Fruit fly (Drosophila melanogaster) whole organism, embryonic: Measurements from ENCODE around the gene CG13622.

Experiments used
- B-H1 ChIP-seq: fragments of 200-800 bp; sonication (Bioruptor generic); IDR thresholded peaks from 3 replicates; pipeline ENCODE4 v1.3.6; 2022; ENCODE audit warnings: missing biosample characterization, missing genetic modification characterization
- B-H2 ChIP-seq: fragments of 200-800 bp; sonication (Bioruptor generic); optimal IDR thresholded peaks from 2 replicates; lab custom pipeline; 2018; ENCODE audit warnings: missing biosample characterization, mild to moderate bottlenecking, missing genetic modification characterization
- CG10147 ChIP-seq: fragments of 200-800 bp; sonication (Bioruptor generic); optimal IDR thresholded peaks from 2 replicates; lab custom pipeline; 2019; ENCODE audit warnings: missing biosample characterization, mild to moderate bottlenecking, missing genetic modification characterization, moderate library complexity
- CG10979 ChIP-seq: fragments of 200-800 bp; sonication (Bioruptor generic); optimal IDR thresholded peaks from 2 replicates; lab custom pipeline; 2018; ENCODE audit warnings: missing biosample characterization, mild to moderate bottlenecking, missing genetic modification characterization, moderate library complexity
- CG11093 ChIP-seq: fragments of 200-800 bp; sonication (Bioruptor generic); IDR thresholded peaks from 3 replicates; pipeline ENCODE4 v1.3.6; 2022; ENCODE audit warnings: missing biosample characterization, missing genetic modification characterization
- CG11504 ChIP-seq: fragments of 200-800 bp; sonication (Bioruptor generic); optimal IDR thresholded peaks from 3 replicates; lab custom pipeline; 2019; ENCODE audit warnings: missing biosample characterization, mild to moderate bottlenecking, missing genetic modification characterization, moderate library complexity
- CG12104 ChIP-seq: fragments of 200-800 bp; sonication (Bioruptor generic); optimal IDR thresholded peaks from 3 replicates; lab custom pipeline; 2016; ENCODE audit warnings: missing biosample characterization, missing genetic modification characterization
- CG1233 ChIP-seq: fragments of 200-800 bp; sonication (Bioruptor generic); optimal IDR thresholded peaks from 4 replicates; lab custom pipeline; 2018; ENCODE audit warnings: missing biosample characterization, mild to moderate bottlenecking, missing genetic modification characterization
- CG12769 ChIP-seq: fragments of 200-800 bp; sonication (Bioruptor generic); optimal IDR thresholded peaks from 2 replicates; lab custom pipeline; 2019; ENCODE audit warnings: missing biosample characterization, mild to moderate bottlenecking, missing genetic modification characterization, moderate library complexity
- CG1529 ChIP-seq: fragments of 200-800 bp; sonication (Bioruptor generic); optimal IDR thresholded peaks from 3 replicates; lab custom pipeline; 2018; ENCODE audit warnings: missing biosample characterization, missing genetic modification characterization
- CG1602 ChIP-seq: fragments of 200-800 bp; sonication (Bioruptor generic); optimal IDR thresholded peaks from 3 replicates; lab custom pipeline; 2016; ENCODE audit warnings: missing biosample characterization, missing genetic modification characterization
- CG17328 ChIP-seq: fragments of 200-800 bp; sonication (Bioruptor generic); IDR thresholded peaks from 2 replicates; pipeline ENCODE4 v1.3.6; 2022; ENCODE audit warnings: missing biosample characterization, missing genetic modification characterization
- CG17912 ChIP-seq: fragments of 200-800 bp; sonication (Bioruptor generic); optimal IDR thresholded peaks from 2 replicates; lab custom pipeline; 2018; ENCODE audit warnings: missing biosample characterization, mild to moderate bottlenecking, missing genetic modification characterization
- CG18764 ChIP-seq: fragments of 200-800 bp; sonication (Bioruptor generic); optimal IDR thresholded peaks from 3 replicates; lab custom pipeline; 2016; ENCODE audit warnings: missing biosample characterization, missing genetic modification characterization
- CG2202 ChIP-seq: fragments of 200-800 bp; sonication (Bioruptor generic); optimal IDR thresholded peaks from 2 replicates; lab custom pipeline; 2018; ENCODE audit warnings: missing biosample characterization, mild to moderate bottlenecking, missing genetic modification characterization
- CG3065 ChIP-seq: fragments of 200-800 bp; sonication (Bioruptor generic); optimal IDR thresholded peaks from 2 replicates; lab custom pipeline; 2016; ENCODE audit warnings: missing biosample characterization, missing genetic modification characterization
- CG33557 ChIP-seq: fragments of 200-800 bp; sonication (Bioruptor generic); optimal IDR thresholded peaks from 2 replicates; lab custom pipeline; 2019; ENCODE audit warnings: missing biosample characterization, mild to moderate bottlenecking, missing genetic modification characterization, moderate library complexity
- CG4424 ChIP-seq: fragments of 200-800 bp; sonication (Bioruptor generic); optimal IDR thresholded peaks from 3 replicates; lab custom pipeline; 2016; ENCODE audit warnings: missing biosample characterization, missing genetic modification characterization
- CG4854 ChIP-seq: fragments of 200-800 bp; sonication (Bioruptor generic); optimal IDR thresholded peaks from 2 replicates; lab custom pipeline; 2016; ENCODE audit warnings: missing biosample characterization, missing genetic modification characterization, inconsistent platforms
- CG7357 ChIP-seq: fragments of 200-800 bp; sonication (Bioruptor generic); IDR thresholded peaks from 3 replicates; pipeline ENCODE4 v1.3.6; 2022; ENCODE audit warnings: missing biosample characterization, missing genetic modification characterization
- CG8089 ChIP-seq: fragments of 200-800 bp; sonication (Bioruptor generic); optimal IDR thresholded peaks from 3 replicates; lab custom pipeline; 2016; ENCODE audit warnings: missing biosample characterization, missing genetic modification characterization
- CG8924 ChIP-seq: fragments of 200-800 bp; optimal IDR thresholded peaks from 3 replicates; lab custom pipeline; 2019; ENCODE audit warnings: missing biosample characterization, mild to moderate bottlenecking, missing genetic modification characterization, moderate library complexity
- CG8944 ChIP-seq: fragments of 200-800 bp; sonication (Bioruptor generic); optimal IDR thresholded peaks from 3 replicates; lab custom pipeline; 2016; ENCODE audit warnings: missing biosample characterization, missing genetic modification characterization
- D19A ChIP-seq: fragments of 200-800 bp; optimal IDR thresholded peaks from 3 replicates; lab custom pipeline; 2019; ENCODE audit warnings: missing biosample characterization, mild to moderate bottlenecking, missing genetic modification characterization, moderate library complexity
- Dbx ChIP-seq: fragments of 200-800 bp; sonication (Bioruptor generic); IDR thresholded peaks from 3 replicates; pipeline ENCODE4 v1.3.6; 2022; ENCODE audit warnings: missing biosample characterization, missing genetic modification characterization
- Deaf1 ChIP-seq: fragments of 200-800 bp; optimal IDR thresholded peaks from 3 replicates; lab custom pipeline; 2019; ENCODE audit warnings: missing biosample characterization, mild to moderate bottlenecking, missing genetic modification characterization, moderate library complexity
- Ets65A ChIP-seq: fragments of 200-800 bp; sonication (Bioruptor generic); peaks from one replicate; lab custom pipeline; 2016; ENCODE audit warnings: missing biosample characterization, missing genetic modification characterization
- H15 ChIP-seq: fragments of 200-800 bp; sonication (Bioruptor generic); IDR thresholded peaks from 3 replicates; pipeline ENCODE4 v1.3.6; 2022; ENCODE audit warnings: missing biosample characterization, missing genetic modification characterization
- HLHmδ ChIP-seq: fragments of 200-800 bp; sonication (Bioruptor generic); optimal IDR thresholded peaks from 2 replicates; lab custom pipeline; 2018; ENCODE audit warnings: missing biosample characterization, mild to moderate bottlenecking, missing genetic modification characterization, moderate library complexity
- Oaz ChIP-seq: fragments of 200-800 bp; sonication (Bioruptor generic); IDR thresholded peaks from 2 replicates; pipeline ENCODE4 v1.3.6; 2022; ENCODE audit warnings: missing biosample characterization, missing genetic modification characterization
- Oli ChIP-seq: fragments of 200-800 bp; sonication (Bioruptor generic); optimal IDR thresholded peaks from 2 replicates; lab custom pipeline; 2018; ENCODE audit warnings: missing biosample characterization, mild to moderate bottlenecking, missing genetic modification characterization, moderate library complexity
- Poxn ChIP-seq: fragments of 200-800 bp; sonication (Bioruptor generic); IDR thresholded peaks from 2 replicates; pipeline ENCODE4 v1.3.6; 2022; ENCODE audit warnings: missing biosample characterization, missing genetic modification characterization
- Ptx1 ChIP-seq: fragments of 200-800 bp; sonication (Bioruptor generic); IDR thresholded peaks from 2 replicates; pipeline ENCODE4 v1.3.6; 2022; ENCODE audit warnings: missing biosample characterization, missing genetic modification characterization
- TFAM ChIP-seq: fragments of 200-800 bp; sonication (Bioruptor generic); optimal IDR thresholded peaks from 2 replicates; lab custom pipeline; 2017; ENCODE audit warnings: missing biosample characterization, missing genetic modification characterization, inconsistent platforms
- Xrp1 ChIP-seq: fragments of 200-800 bp; sonication (Bioruptor generic); IDR thresholded peaks from 2 replicates; pipeline ENCODE4 v1.3.6; 2022; ENCODE audit warnings: missing biosample characterization, missing genetic modification characterization
- YL-1 ChIP-seq: fragments of 200-800 bp; sonication (Bioruptor generic); optimal IDR thresholded peaks from 3 replicates; lab custom pipeline; 2017; ENCODE audit warnings: missing biosample characterization, mild to moderate bottlenecking, missing genetic modification characterization
- abd-A ChIP-seq: fragments of 200-800 bp; sonication (Bioruptor generic); optimal IDR thresholded peaks from 3 replicates; lab custom pipeline; 2019; ENCODE audit warnings: missing biosample characterization, mild to moderate bottlenecking, missing genetic modification characterization, moderate library complexity
- corto ChIP-seq: fragments of 200-800 bp; sonication (Bioruptor generic); optimal IDR thresholded peaks from 2 replicates; lab custom pipeline; 2016; ENCODE audit warnings: missing biosample characterization, mild to moderate bottlenecking, missing genetic modification characterization, moderate library complexity
- gcm ChIP-seq: fragments of 200-800 bp; sonication (Bioruptor generic); optimal IDR thresholded peaks from 2 replicates; lab custom pipeline; 2019; ENCODE audit warnings: missing biosample characterization, mild to moderate bottlenecking, missing genetic modification characterization, moderate library complexity
- gcm2 ChIP-seq: fragments of 200-800 bp; sonication (Bioruptor generic); optimal IDR thresholded peaks from 2 replicates; lab custom pipeline; 2016; ENCODE audit warnings: missing biosample characterization, missing genetic modification characterization
- gfzf ChIP-seq: fragments of 200-800 bp; sonication (Bioruptor generic); optimal IDR thresholded peaks from 2 replicates; lab custom pipeline; 2016; ENCODE audit warnings: missing biosample characterization, mild to moderate bottlenecking, missing genetic modification characterization, moderate library complexity
- gsb-n ChIP-seq: fragments of 200-800 bp; sonication (Bioruptor generic); optimal IDR thresholded peaks from 3 replicates; lab custom pipeline; 2018; ENCODE audit warnings: missing biosample characterization, mild to moderate bottlenecking, missing genetic modification characterization
- h ChIP-seq: fragments of >200 bp; optimal IDR thresholded peaks from 2 replicates; lab custom pipeline; 2017
- inv ChIP-seq: fragments of 200-800 bp; sonication (Bioruptor generic); IDR thresholded peaks from 2 replicates; pipeline ENCODE4 v1.3.6; 2022; ENCODE audit warnings: missing biosample characterization, missing genetic modification characterization; ENCODE audit not compliant: partially characterized antibody
- klu ChIP-seq: fragments of 200-800 bp; sonication (Bioruptor generic); IDR thresholded peaks from 2 replicates; pipeline ENCODE4 v1.3.6; 2022; ENCODE audit warnings: missing biosample characterization, missing genetic modification characterization
- schlank ChIP-seq: fragments of 200-800 bp; sonication (Bioruptor generic); optimal IDR thresholded peaks from 2 replicates; lab custom pipeline; 2018; ENCODE audit warnings: missing biosample characterization, mild to moderate bottlenecking, missing genetic modification characterization
- shn ChIP-seq: fragments of 200-800 bp; sonication (Bioruptor generic); optimal IDR thresholded peaks from 3 replicates; lab custom pipeline; 2016; ENCODE audit warnings: missing biosample characterization, missing genetic modification characterization
- slou ChIP-seq: fragments of 200-800 bp; sonication (Bioruptor generic); optimal IDR thresholded peaks from 3 replicates; lab custom pipeline; 2016; ENCODE audit warnings: missing biosample characterization, missing genetic modification characterization
- stc ChIP-seq: fragments of 200-800 bp; sonication (Bioruptor generic); IDR thresholded peaks from 2 replicates; pipeline ENCODE4 v1.3.6; 2022; ENCODE audit warnings: missing biosample characterization, missing genetic modification characterization
- tx ChIP-seq: fragments of 200-800 bp; sonication (Bioruptor generic); optimal IDR thresholded peaks from 2 replicates; lab custom pipeline; 2016; ENCODE audit warnings: missing biosample characterization, missing genetic modification characterization
- zen ChIP-seq: fragments of 200-800 bp; sonication (Bioruptor generic); optimal IDR thresholded peaks from 3 replicates; lab custom pipeline; 2018; ENCODE audit warnings: missing biosample characterization, mild to moderate bottlenecking, missing genetic modification characterization, moderate library complexity
- zfh2 ChIP-seq: fragments of 200-800 bp; sonication (Bioruptor generic); optimal IDR thresholded peaks from 2 replicates; lab custom pipeline; 2016; ENCODE audit warnings: missing biosample characterization, missing genetic modification characterization

Gene CG13622

dm6 chr3R:24571386-24572124, 48.1 kb upstream of the CG13622 start (continued):
- no peak for TF ChIP-seq CG10979 (tag; lab: Kevin White, UChicago)
- TF ChIP-seq Ets65A = no peak
- TF ChIP-seq schlank = no peak
- TF ChIP-seq Dbx (GFP tag; lab: Robert Waterston, UW) = no peak
- peak; percentile 17 for TF ChIP-seq B-H2 (GFP tag; lab: Kevin White, UChicago)
- TF ChIP-seq shn = no peak
- TF ChIP-seq HLHmδ (GFP tag; lab: Kevin White, UChicago) = no peak
- TF ChIP-seq Poxn (GFP tag; lab: Robert Waterston, UW) = no peak
- TF ChIP-seq Xrp1 (GFP tag; lab: Robert Waterston, UW) = peak; percentile 20; the same call in 1 of the 2 replicates
- TF ChIP-seq CG1602 (GFP tag; lab: Kevin White, UChicago) = no peak
- no peak for TF ChIP-seq CG12104 (GFP tag; lab: Kevin White, UChicago)
- peak; percentile 51 for TF ChIP-seq CG12769 (tag; lab: Kevin White, UChicago)
- TF ChIP-seq CG17328 (GFP tag; lab: Robert Waterston, UW) = no peak
- TF ChIP-seq YL-1 (GFP tag; lab: Kevin White, UChicago) = no peak
- no peak for TF ChIP-seq Oaz (GFP tag; lab: Robert Waterston, UW)
- no peak for TF ChIP-seq H15 (GFP tag; lab: Robert Waterston, UW)
- TF ChIP-seq D19A (tag; lab: Kevin White, UChicago) = no peak
- TF ChIP-seq CG8089 (GFP tag; lab: Kevin White, UChicago) = no peak
- TF ChIP-seq CG7357 (GFP tag; lab: Robert Waterston, UW) = no peak
- no peak for TF ChIP-seq gcm2 (GFP tag; lab: Kevin White, UChicago)
- no peak for TF ChIP-seq gcm (GFP tag; lab: Kevin White, UChicago)
- TF ChIP-seq CG18764 (GFP tag; lab: Kevin White, UChicago) = no peak
- no peak for TF ChIP-seq zfh2 (GFP tag; lab: Kevin White, UChicago)
- no peak for TF ChIP-seq CG2202
- no peak for TF ChIP-seq tx (GFP tag; lab: Kevin White, UChicago)
- TF ChIP-seq CG8924 = peak; percentile 22
- no peak for TF ChIP-seq CG33557 (GFP tag; lab: Kevin White, UChicago)
- no peak for TF ChIP-seq stc (GFP tag; lab: Robert Waterston, UW)
- TF ChIP-seq CG1529 = no peak
- no peak for TF ChIP-seq CG11504 (tag; lab: Kevin White, UChicago)
- TF ChIP-seq TFAM (GFP tag; lab: Kevin White, UChicago) = no peak
- no peak for TF ChIP-seq Oli (tag; lab: Kevin White, UChicago)
- peak; percentile 86 for TF ChIP-seq abd-A (tag; lab: Kevin White, UChicago)
- TF ChIP-seq klu = no peak
- TF ChIP-seq CG8944 (GFP tag; lab: Kevin White, UChicago) = no peak
- TF ChIP-seq CG3065 = no peak
- no peak for TF ChIP-seq gsb-n (tag; lab: Kevin White, UChicago)
- TF ChIP-seq zen = no peak
- TF ChIP-seq CG10147 (GFP tag; lab: Kevin White, UChicago) = no peak
- TF ChIP-seq Deaf1 (tag; lab: Kevin White, UChicago) = peak; percentile 14
- TF ChIP-seq CG11093 (GFP tag; lab: Robert Waterston, UW) = no peak
- TF ChIP-seq CG4854 (GFP tag; lab: Kevin White, UChicago) = no peak
- TF ChIP-seq h = no peak
- no peak for TF ChIP-seq gfzf (GFP tag; lab: Kevin White, UChicago)
- no peak for TF ChIP-seq slou (GFP tag; lab: Kevin White, UChicago)
- TF ChIP-seq corto = no peak
- TF ChIP-seq Ptx1 = no peak
- no peak for TF ChIP-seq CG17912 (GFP tag; lab: Kevin White, UChicago)
- TF ChIP-seq CG4424 (GFP tag; lab: Kevin White, UChicago) = no peak
- no peak for TF ChIP-seq CG1233 (GFP tag; lab: Kevin White, UChicago)
- no peak for TF ChIP-seq inv (GFP tag; lab: Robert Waterston, UW)
- TF ChIP-seq B-H1 = no peak
